Fruit fly (Drosophila melanogaster): ENCODE measurements around the gene CG13375.

DNA sequence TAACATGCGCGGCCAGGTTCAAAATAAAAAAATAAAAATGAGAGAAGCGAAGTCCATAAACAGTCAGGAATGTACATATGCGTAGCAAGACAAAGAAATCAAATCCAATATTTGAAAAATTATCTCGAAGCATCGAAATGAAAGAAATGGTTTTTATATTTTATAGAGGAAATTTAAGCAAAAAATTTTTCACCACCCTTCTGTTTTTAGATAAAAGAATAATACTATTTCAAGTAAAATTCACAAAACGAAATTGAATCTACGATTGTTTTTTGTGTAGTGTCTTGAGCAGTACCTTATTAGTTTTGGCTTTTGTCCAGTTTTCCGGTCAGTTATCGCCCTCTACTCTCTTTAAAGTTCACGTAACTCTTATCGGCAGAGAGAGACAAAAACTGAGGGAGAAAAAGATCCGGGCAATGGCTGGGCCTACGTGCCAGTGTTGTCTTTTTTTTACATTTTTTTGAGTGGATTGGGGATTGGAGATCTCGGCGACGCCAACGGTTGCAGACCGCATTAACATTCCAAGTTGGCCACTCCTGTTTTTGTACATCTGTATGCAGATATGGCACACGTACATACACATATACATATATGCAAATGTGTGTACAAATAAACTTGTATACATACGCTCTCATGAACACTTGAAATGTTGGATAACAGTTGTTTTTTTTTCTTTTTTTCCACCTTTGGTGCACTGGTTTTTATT, 45.3 kb upstream of the CG13375 start:
- TF ChIP-seq Myc (optimal IDR thresholded peaks at IDR 0.05): no peak
- TF ChIP-seq psq (optimal IDR thresholded peaks at IDR 0.05): no peak
- no peak for TF ChIP-seq Sin3A (optimal IDR thresholded peaks at IDR 0.05)
- TF ChIP-seq h (optimal IDR thresholded peaks at IDR 0.05): no peak
- TF ChIP-seq ttk (optimal IDR thresholded peaks at IDR 0.05): no peak
